Worm (Caenorhabditis elegans): ENCODE data around the gene T01H3.2.

ce11 chrII:7838661-7839060 is 39.1 kb downstream of the T01H3.2 start:
- TF ChIP-seq nhr-28 (tag; optimal IDR thresholded peaks at IDR 0.05) (no peak), aha-1 (tag; optimal IDR thresholded peaks at IDR 0.05) (no peak), skn-1 (tag; optimal IDR thresholded peaks at IDR 0.05) (no peak), Y116A8C.19 (tag; optimal IDR thresholded peaks at IDR 0.05; ENCODE audit: borderline replicate concordance) (no peak), mdl-1 (tag; optimal IDR thresholded peaks at IDR 0.05) (no peak), ceh-82 (tag; optimal IDR thresholded peaks at IDR 0.05) (peak in 1 of 3 experiments; percentile 28), unc-86 (tag; optimal IDR thresholded peaks at IDR 0.05) (no peak), blmp-1 (tag; optimal IDR thresholded peaks at IDR 0.05) (no peak), aly-2 (tag; optimal IDR thresholded peaks at IDR 0.05) (no peak), pag-3 (tag; optimal IDR thresholded peaks at IDR 0.05; ENCODE audit: borderline replicate concordance, insufficient read depth) (no peak), snpc-4 (tag; optimal IDR thresholded peaks at IDR 0.05) (no peak), nhr-11 (tag; optimal IDR thresholded peaks at IDR 0.05) (no peak), fos-1 (tag; optimal IDR thresholded peaks at IDR 0.05) (no peak), lin-13 (GFP tag; optimal IDR thresholded peaks at IDR 0.05) (no peak)

Data from whole organism, L1 larva.